Worm (Caenorhabditis elegans) whole organism, late embryonic: Measurements from ENCODE around the gene srd-19.

ENCODE experiments used
- ceh-6 ChIP-seq: fragments of 200-800 bp; sonication (Bioruptor generic); optimal IDR thresholded peaks from 2 replicates; lab custom pipeline; 2018; ENCODE audit warnings: mild to moderate bottlenecking, missing genetic modification characterization, missing compliant biosample characterization
- dve-1 ChIP-seq: sonication (generic microtip); optimal IDR thresholded peaks from 2 replicates; lab custom pipeline; 2017; ENCODE audit warnings: antibody characterized with exemption, mild to moderate bottlenecking, missing genetic modification characterization, missing compliant biosample characterization
- hlh-13 ChIP-seq: fragments of 200-800 bp; sonication (Bioruptor generic); optimal IDR thresholded peaks from 2 replicates; lab custom pipeline; 2018; ENCODE audit warnings: mild to moderate bottlenecking, missing genetic modification characterization, missing compliant biosample characterization
- nfya-1 ChIP-seq: sonication (generic microtip); optimal IDR thresholded peaks from 2 replicates; lab custom pipeline; 2017; ENCODE audit warnings: missing genetic modification characterization, mild to moderate bottlenecking, missing compliant biosample characterization, antibody characterized with exemption, moderate library complexity
- sox-2 ChIP-seq: fragments of 200-800 bp; sonication (Bioruptor generic); IDR thresholded peaks from 2 replicates; pipeline ENCODE4 v1.3.6; 2022; ENCODE audit warnings: missing genetic modification reagents, missing genetic modification characterization, missing compliant biosample characterization

DNA sequence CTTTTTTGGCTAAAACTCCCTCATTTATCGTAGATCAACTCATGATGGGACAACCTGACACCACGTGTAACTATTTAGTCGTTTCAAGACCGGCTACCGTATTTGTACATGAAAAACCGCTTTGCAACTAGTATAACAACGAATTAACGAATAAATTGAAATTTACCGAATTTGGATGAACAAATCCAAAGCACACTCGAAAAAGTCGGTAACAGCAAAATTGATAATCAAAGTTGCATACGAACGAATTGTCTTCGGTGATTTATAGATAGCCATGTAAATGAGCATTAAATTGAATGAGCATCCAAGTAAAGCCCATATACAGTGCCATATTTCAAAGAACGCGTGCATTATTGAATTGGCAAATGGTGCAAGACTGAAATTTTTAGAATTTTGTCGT is 3.8 kb upstream of the srd-19 start, which contains the start of gene srd-17:
- TF ChIP-seq dve-1: no peak
- no peak for TF ChIP-seq ceh-6 (GFP tag; lab: Kevin White, UChicago)
- TF ChIP-seq sox-2 (GFP tag; lab: Robert Waterston, UW): no peak
- TF ChIP-seq nfya-1 (tag; lab: Kevin White, UChicago): no peak
- no peak for TF ChIP-seq hlh-13
